Worm (Caenorhabditis elegans) whole organism, L4 larva: ENCODE measurements around the gene F36F12.7.

Source experiments
- D1046.2 ChIP-seq: fragments of 200-800 bp; sonication (Bioruptor generic); IDR thresholded peaks from 2 replicates; pipeline ENCODE4 v1.3.6; 2022; ENCODE audit warnings: missing genetic modification characterization, missing compliant biosample characterization
- F44E2.7 ChIP-seq: fragments of 200-800 bp; sonication (Bioruptor generic); IDR thresholded peaks from 2 replicates; pipeline ENCODE4 v2.1.2; 2022; ENCODE audit warnings: missing genetic modification characterization, missing compliant biosample characterization
- Y105C5A.15 ChIP-seq: fragments of 200-800 bp; sonication (Bioruptor generic); IDR thresholded peaks from 2 replicates; pipeline ENCODE4 v1.3.6; 2022; ENCODE audit warnings: missing genetic modification characterization, missing compliant biosample characterization
- ama-1 ChIP-seq: fragments of 150-350 bp; optimal IDR thresholded peaks from 2 replicates; lab custom pipeline; 2014; ENCODE audit warnings: inconsistent platforms, mixed read lengths
- daf-16 ChIP-seq, 3 experiments: sonication (generic microtip); optimal IDR thresholded peaks; 2 replicates each; lab custom pipeline; 2016 to 2017; ENCODE audit warnings: missing genetic modification characterization in 3 of 3, missing genetic modification reagents in 3 of 3, mild to moderate bottlenecking in 2 of 3, missing compliant biosample characterization in 2 of 3, missing biosample characterization in 1 of 3, moderate library complexity in 1 of 3
- daf-19 ChIP-seq: fragments of 200-800 bp; sonication (Bioruptor generic); conservative IDR thresholded peaks from 2 replicates; pipeline ENCODE4 v1.3.6; 2022; ENCODE audit warnings: missing genetic modification characterization, missing compliant biosample characterization
- dve-1 ChIP-seq: sonication (generic microtip); optimal IDR thresholded peaks from 2 replicates; lab custom pipeline; 2017; ENCODE audit warnings: antibody characterized with exemption, mild to moderate bottlenecking, missing genetic modification characterization, missing compliant biosample characterization; ENCODE audit not compliant: insufficient read depth
- lsy-2 ChIP-seq, 2 experiments: fragments of 150-350 bp in 1 of 2; sonication (generic microtip) in 1 of 2; optimal IDR thresholded peaks; 2 replicates each; lab custom pipeline; 2014 to 2017; ENCODE audit warnings: missing biosample characterization in 2 of 2, missing genetic modification characterization in 2 of 2
- madf-9 ChIP-seq: fragments of 200-800 bp; sonication (Bioruptor generic); conservative IDR thresholded peaks from 2 replicates; pipeline ENCODE4 v1.3.6; 2022; ENCODE audit warnings: missing genetic modification reagents, missing genetic modification characterization, missing compliant biosample characterization
- mdt-29 ChIP-seq: fragments of 200-800 bp; sonication (Bioruptor generic); IDR thresholded peaks from 2 replicates; pipeline ENCODE4 v1.3.6; 2022; ENCODE audit warnings: missing genetic modification reagents, missing genetic modification characterization, missing compliant biosample characterization
- mxl-2 ChIP-seq: fragments of 200-800 bp; sonication (Bioruptor generic); conservative IDR thresholded peaks from 2 replicates; pipeline ENCODE4 v1.3.6; 2022; ENCODE audit warnings: missing genetic modification reagents, missing genetic modification characterization, missing compliant biosample characterization
- nhr-102 ChIP-seq: sonication (generic microtip); optimal IDR thresholded peaks from 2 replicates; lab custom pipeline; 2016; ENCODE audit warnings: mild to moderate bottlenecking, missing genetic modification characterization, moderate library complexity, missing compliant biosample characterization
- nhr-25 ChIP-seq: sonication (generic microtip); optimal IDR thresholded peaks from 2 replicates; lab custom pipeline; 2017; ENCODE audit warnings: missing genetic modification characterization, mild to moderate bottlenecking, missing compliant biosample characterization, antibody characterized with exemption, moderate library complexity, borderline replicate concordance; ENCODE audit not compliant: insufficient read depth
- pha-4 ChIP-seq, 2 experiments: fragments of 150-350 bp in 1 of 2; fragments of 200-800 bp in 1 of 2; sonication (Bioruptor generic) in 1 of 2; IDR thresholded peaks in 1 of 2; optimal IDR thresholded peaks in 1 of 2; 2 replicates each; pipeline versions ENCODE4 v1.3.6 to Lab custom; 2014 to 2022; ENCODE audit warnings: missing genetic modification characterization in 2 of 2, missing genetic modification reagents in 2 of 2, missing biosample characterization in 1 of 2, missing compliant biosample characterization in 1 of 2
- php-3 ChIP-seq: fragments of 200-800 bp; sonication (Bioruptor generic); IDR thresholded peaks from 2 replicates; pipeline ENCODE4 v1.3.6; 2022; ENCODE audit warnings: missing genetic modification reagents, missing genetic modification characterization, missing compliant biosample characterization
- spr-1 ChIP-seq: sonication (generic microtip); optimal IDR thresholded peaks from 2 replicates; lab custom pipeline; 2016; ENCODE audit warnings: mild to moderate bottlenecking, missing genetic modification characterization, missing compliant biosample characterization

Gene F36F12.7

DNA sequence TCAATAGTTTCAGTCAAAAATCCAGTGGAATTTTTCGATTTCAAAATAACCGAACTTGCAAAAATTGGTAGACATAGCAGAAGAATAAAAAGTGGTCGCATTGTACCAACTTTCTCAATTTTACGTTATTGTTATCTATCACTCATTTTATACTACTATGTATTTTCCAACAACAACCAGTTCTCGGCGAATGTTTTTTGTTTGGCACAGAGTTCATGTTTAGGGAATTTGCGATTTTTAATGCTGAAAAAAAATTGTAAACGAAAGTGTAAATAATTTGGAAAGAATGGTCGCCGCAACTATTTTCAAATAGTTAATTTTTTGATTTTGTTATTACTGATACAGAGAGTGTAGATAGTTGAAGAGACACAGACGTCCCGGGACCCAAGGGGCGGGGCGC, 50.3 kb downstream of the F36F12.7 start, which contains the start of gene C45H4.21:
C45H4.21 (minus strand) TSS at position 101 of the 400 bp plus-strand sequence.
- TF ChIP-seq dve-1 (no peak), daf-16 (GFP tag; optimal IDR thresholded peaks at IDR 0.05; lab: Kevin White, UChicago) (no peak), daf-16 (tag; optimal IDR thresholded peaks at IDR 0.05; lab: Kevin White, UChicago) (no peak), php-3 (GFP tag; lab: Robert Waterston, UW) (no peak), nhr-25 (no peak), madf-9 (GFP tag; lab: Robert Waterston, UW) (no peak), D1046.2 (no peak), Y105C5A.15 (GFP tag; lab: Robert Waterston, UW) (no peak), spr-1 (tag; lab: Kevin White, UChicago) (no peak), mxl-2 (GFP tag; lab: Robert Waterston, UW) (no peak), mdt-29 (GFP tag; lab: Robert Waterston, UW) (no peak), daf-19 (no peak), pha-4 (GFP tag; IDR thresholded peaks at IDR 0.05; lab: Robert Waterston, UW) (no peak), pha-4 (tag; optimal IDR thresholded peaks at IDR 0.05; lab: Kevin White, UChicago) (no peak), nhr-102 (no peak), lsy-2 (tag; optimal IDR thresholded peaks at IDR 0.05; lab: Kevin White, UChicago) (no peak), F44E2.7 (GFP tag; lab: Robert Waterston, UW) (no peak), ama-1 (lab: Kevin White, UChicago) (no peak)
